Worm (Caenorhabditis elegans): ENCODE results near the gene arrd-14.

arrd-14 gene

ce11 chrII:13723754-13724153 is 28.4 kb upstream of the arrd-14 start (continued):
- TF ChIP-seq mes-4 (tag; optimal IDR thresholded peaks at IDR 0.05) (no peak), F33H1.4 (GFP tag; IDR thresholded peaks at IDR 0.05) (0 out of 2 replicates have a peak, but pooled peaks have one; percentile 9), pbrm-1 (GFP tag; IDR thresholded peaks at IDR 0.05) (no peak), madf-6 (GFP tag; IDR thresholded peaks at IDR 0.05) (peak; percentile 38; the same call in 1 of the 2 replicates), unc-130 (GFP tag; optimal IDR thresholded peaks at IDR 0.05) (no peak), madf-8 (GFP tag; conservative IDR thresholded peaks at IDR 0.05) (no peak), lsy-27 (tag; optimal IDR thresholded peaks at IDR 0.05; ENCODE audit: borderline replicate concordance, insufficient read depth) (no peak), zim-3 (tag; optimal IDR thresholded peaks at IDR 0.05) (no peak), nhr-179 (tag; optimal IDR thresholded peaks at IDR 0.05) (no peak), lsl-1 (GFP tag; optimal IDR thresholded peaks at IDR 0.05) (peak; percentile 42), ceh-27 (GFP tag; optimal IDR thresholded peaks at IDR 0.05) (no peak), ceh-91 (GFP tag; IDR thresholded peaks at IDR 0.05) (no peak), nhr-80 (tag; optimal IDR thresholded peaks at IDR 0.05) (no peak), mel-28 (tag; optimal IDR thresholded peaks at IDR 0.05; ENCODE audit: borderline replicate concordance) (no peak), rcor-1 (GFP tag; IDR thresholded peaks at IDR 0.05) (no peak), B0336.3 (GFP tag; IDR thresholded peaks at IDR 0.05) (peak; percentile 53; the same call in 1 of the 2 replicates), xnd-1 (tag; optimal IDR thresholded peaks at IDR 0.05) (no peak), B0035.1 (tag; optimal IDR thresholded peaks at IDR 0.05) (no peak), attf-3 (GFP tag; conservative IDR thresholded peaks at IDR 0.05) (no peak), lin-40 (tag; optimal IDR thresholded peaks at IDR 0.05) (no peak), C17E4.6 (GFP tag; IDR thresholded peaks at IDR 0.05) (no peak), athp-1 (tag; optimal IDR thresholded peaks at IDR 0.05) (peak; percentile 25), die-1 (tag; optimal IDR thresholded peaks at IDR 0.05) (no peak), lin-54 (GFP tag; optimal IDR thresholded peaks at IDR 0.05) (no peak), egl-18 (GFP tag; IDR thresholded peaks at IDR 0.05) (no peak), Y53F4B.3 (GFP tag; IDR thresholded peaks at IDR 0.05) (no peak), ceh-58 (GFP tag; IDR thresholded peaks at IDR 0.05) (no peak), dox-1 (GFP tag; IDR thresholded peaks at IDR 0.05) (0 out of 2 replicates have a peak, but pooled peaks have one; percentile 8), ztf-28 (GFP tag; IDR thresholded peaks at IDR 0.05) (0 out of 2 replicates have a peak, but pooled peaks have one; percentile 60), mxl-1 (tag; optimal IDR thresholded peaks at IDR 0.05) (no peak), T07F8.4 (tag; optimal IDR thresholded peaks at IDR 0.05) (no peak), ceh-40 (GFP tag; IDR thresholded peaks at IDR 0.05) (no peak), F22D6.2 (tag; optimal IDR thresholded peaks at IDR 0.05) (no peak), Y79H2A.3 (GFP tag; conservative IDR thresholded peaks at IDR 0.05) (no peak), mcd-1 (GFP tag; IDR thresholded peaks at IDR 0.05) (0 out of 2 replicates have a peak, but pooled peaks have one; percentile 17), efl-1 (GFP tag; optimal IDR thresholded peaks at IDR 0.05) (peak; percentile 4), K12H6.12 (tag; optimal IDR thresholded peaks at IDR 0.05) (no peak), ztf-3 (GFP tag; optimal IDR thresholded peaks at IDR 0.05) (no peak), nhr-90 (tag; optimal IDR thresholded peaks at IDR 0.05) (no peak), akir-1 (GFP tag; optimal IDR thresholded peaks at IDR 0.05) (no peak), somi-1 (GFP tag; optimal IDR thresholded peaks at IDR 0.05) (no peak)

ce11 chrII:13725793-13726192 is 26.3 kb upstream of the arrd-14 start, which contains the start of the genes Y54G9A.7 and bub-3:
Gene Y54G9A.7 (minus strand): TSS chrII:13725799.
Gene bub-3 (plus strand): TSS chrII:13726062.
- TF ChIP-seq egl-44 (GFP tag; IDR thresholded peaks at IDR 0.05) (no peak), D2030.7 (GFP tag; IDR thresholded peaks at IDR 0.05) (peak; percentile 90), xnd-1 (tag; optimal IDR thresholded peaks at IDR 0.05) (peak; percentile 85), let-607 (tag; optimal IDR thresholded peaks at IDR 0.05) (no peak), let-526 (GFP tag; IDR thresholded peaks at IDR 0.05) (no peak), attf-5 (GFP tag; optimal IDR thresholded peaks at IDR 0.05) (no peak), ceh-79 (tag; optimal IDR thresholded peaks at IDR 0.05) (no peak), K12H6.12 (tag; optimal IDR thresholded peaks at IDR 0.05) (no peak), F39B2.1 (GFP tag; IDR thresholded peaks at IDR 0.05) (no peak), aptf-2 (GFP tag; conservative IDR thresholded peaks at IDR 0.05) (peak; percentile 70; the same call in 1 of the 2 replicates), F55B11.4 (tag; optimal IDR thresholded peaks at IDR 0.05; ENCODE audit: borderline replicate concordance, insufficient read depth) (no peak), lin-40 (tag; optimal IDR thresholded peaks at IDR 0.05) (no peak), bed-2 (GFP tag; IDR thresholded peaks at IDR 0.05) (no peak)

All from whole organism, young adult.